Worm (Caenorhabditis elegans): Measurements from ENCODE around the gene Y41D4A.3.

DNA sequence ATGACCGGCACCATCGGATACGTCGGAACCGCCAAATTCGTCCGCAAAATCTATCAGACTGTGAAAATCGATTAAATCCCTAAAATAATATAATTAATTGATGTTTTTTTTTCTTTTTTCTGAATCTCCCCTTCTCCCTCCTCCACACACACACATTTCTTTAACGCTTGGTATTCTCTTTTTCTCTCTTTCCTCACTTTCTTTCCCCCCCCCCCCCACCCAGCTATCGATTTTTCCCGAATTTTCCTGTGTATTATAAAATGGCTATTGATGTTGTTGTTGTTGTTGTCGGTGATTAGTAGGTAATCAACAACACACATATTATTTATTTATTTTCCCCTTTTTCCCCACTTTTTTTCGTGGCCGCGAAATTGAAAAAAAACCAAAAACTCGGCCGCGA is 2.3 kb upstream of the Y41D4A.3 start:
- no peak for TF ChIP-seq ama-1 (optimal IDR thresholded peaks at IDR 0.05)
- TF ChIP-seq scrt-1 (GFP tag; IDR thresholded peaks at IDR 0.05): no peak
- TF ChIP-seq hmbx-1 (tag; optimal IDR thresholded peaks at IDR 0.05): no peak
- no peak for TF ChIP-seq tra-4 (tag; optimal IDR thresholded peaks at IDR 0.05)
- no peak for TF ChIP-seq ets-7 (tag; optimal IDR thresholded peaks at IDR 0.05)
